Fruit fly (Drosophila melanogaster) whole organism, embryonic: ENCODE results near the gene eco.

ENCODE experiments used
- Adf1 ChIP-seq: fragments of 200-800 bp; sonication (Bioruptor generic); IDR thresholded peaks from 2 replicates; pipeline ENCODE4 v1.3.6; 2022; ENCODE audit warnings: missing biosample characterization, missing genetic modification characterization
- Antp ChIP-seq: fragments of 200-800 bp; sonication (Bioruptor generic); optimal IDR thresholded peaks from 3 replicates; lab custom pipeline; 2016; ENCODE audit warnings: missing biosample characterization, missing genetic modification characterization
- Atf3 ChIP-seq: fragments of 200-800 bp; sonication (Bioruptor generic); optimal IDR thresholded peaks from 3 replicates; lab custom pipeline; 2016; ENCODE audit warnings: missing biosample characterization, missing genetic modification characterization
- Bgb ChIP-seq: fragments of 200-800 bp; sonication (Bioruptor generic); IDR thresholded peaks from 2 replicates; pipeline ENCODE4 v1.3.6; 2022; ENCODE audit warnings: missing biosample characterization, missing genetic modification characterization; ENCODE audit not compliant: partially characterized antibody
- CG10209 ChIP-seq: fragments of 200-800 bp; sonication (Bioruptor generic); optimal IDR thresholded peaks from 3 replicates; lab custom pipeline; 2017; ENCODE audit warnings: missing biosample characterization, mild to moderate bottlenecking, missing genetic modification characterization, missing genetic modification reagents
- CG12236 ChIP-seq: fragments of 200-800 bp; sonication (Bioruptor generic); optimal IDR thresholded peaks from 2 replicates; lab custom pipeline; 2016; ENCODE audit warnings: missing biosample characterization, missing genetic modification characterization
- CG12391 ChIP-seq: fragments of 200-800 bp; sonication (Bioruptor generic); optimal IDR thresholded peaks from 3 replicates; lab custom pipeline; 2018; ENCODE audit warnings: missing biosample characterization, mild to moderate bottlenecking, missing genetic modification characterization, moderate library complexity
- CG15073 ChIP-seq: fragments of 200-800 bp; sonication (Bioruptor generic); optimal IDR thresholded peaks from 2 replicates; lab custom pipeline; 2016; ENCODE audit warnings: missing biosample characterization, missing genetic modification characterization
- CG17186 ChIP-seq: fragments of 200-800 bp; sonication (Bioruptor generic); optimal IDR thresholded peaks from 3 replicates; lab custom pipeline; 2017; ENCODE audit warnings: missing biosample characterization, missing genetic modification reagents, missing genetic modification characterization
- CG30020 ChIP-seq: fragments of 200-800 bp; optimal IDR thresholded peaks from 2 replicates; lab custom pipeline; 2019; ENCODE audit warnings: missing biosample characterization, mild to moderate bottlenecking, missing genetic modification characterization, moderate library complexity
- CG3163 ChIP-seq: fragments of 200-800 bp; sonication (Bioruptor generic); optimal IDR thresholded peaks from 3 replicates; lab custom pipeline; 2016; ENCODE audit warnings: missing biosample characterization, missing genetic modification characterization
- CG3407 ChIP-seq: fragments of 200-800 bp; sonication (Bioruptor generic); optimal IDR thresholded peaks from 2 replicates; lab custom pipeline; 2018; ENCODE audit warnings: missing biosample characterization, mild to moderate bottlenecking, missing genetic modification characterization
- CG34224 ChIP-seq: fragments of 200-800 bp; sonication (Bioruptor generic); IDR thresholded peaks from 3 replicates; pipeline ENCODE4 v1.3.6; 2022; ENCODE audit warnings: missing biosample characterization, missing genetic modification characterization; ENCODE audit not compliant: partially characterized antibody
- CG4424 ChIP-seq: fragments of 200-800 bp; sonication (Bioruptor generic); optimal IDR thresholded peaks from 3 replicates; lab custom pipeline; 2016; ENCODE audit warnings: missing biosample characterization, missing genetic modification characterization
- CG4730 ChIP-seq: fragments of 200-800 bp; sonication (Bioruptor generic); IDR thresholded peaks from 2 replicates; pipeline ENCODE4 v1.3.6; 2022; ENCODE audit warnings: missing biosample characterization, missing genetic modification characterization
- CG6791 ChIP-seq: fragments of 200-800 bp; sonication (Bioruptor generic); IDR thresholded peaks from 3 replicates; pipeline ENCODE4 v1.3.6; 2022; ENCODE audit warnings: missing biosample characterization, missing genetic modification characterization; ENCODE audit not compliant: partially characterized antibody
- CG7271 ChIP-seq: fragments of 200-800 bp; sonication (Bioruptor generic); optimal IDR thresholded peaks from 2 replicates; lab custom pipeline; 2018; ENCODE audit warnings: missing biosample characterization, mild to moderate bottlenecking, missing genetic modification characterization, moderate library complexity
- CG7839 ChIP-seq: fragments of 200-800 bp; sonication (Bioruptor generic); optimal IDR thresholded peaks from 3 replicates; lab custom pipeline; 2018; ENCODE audit warnings: missing biosample characterization, mild to moderate bottlenecking, missing genetic modification characterization, moderate library complexity
- CG8089 ChIP-seq: fragments of 200-800 bp; sonication (Bioruptor generic); optimal IDR thresholded peaks from 3 replicates; lab custom pipeline; 2016; ENCODE audit warnings: missing biosample characterization, missing genetic modification characterization
- CG9215 ChIP-seq: fragments of 200-800 bp; sonication (Bioruptor generic); IDR thresholded peaks from 2 replicates; pipeline ENCODE4 v1.3.6; 2022; ENCODE audit warnings: missing biosample characterization, missing genetic modification characterization
- CG9437 ChIP-seq: fragments of 200-800 bp; sonication (Bioruptor generic); optimal IDR thresholded peaks from 2 replicates; lab custom pipeline; 2018; ENCODE audit warnings: missing biosample characterization, mild to moderate bottlenecking, missing genetic modification characterization
- Dbx ChIP-seq: fragments of 200-800 bp; sonication (Bioruptor generic); IDR thresholded peaks from 3 replicates; pipeline ENCODE4 v1.3.6; 2022; ENCODE audit warnings: missing biosample characterization, missing genetic modification characterization
- Deaf1 ChIP-seq: fragments of 200-800 bp; optimal IDR thresholded peaks from 3 replicates; lab custom pipeline; 2019; ENCODE audit warnings: missing biosample characterization, mild to moderate bottlenecking, missing genetic modification characterization, moderate library complexity
- Doc3 ChIP-seq: fragments of 200-800 bp; sonication (Bioruptor generic); IDR thresholded peaks from 3 replicates; pipeline ENCODE4 v1.3.6; 2022; ENCODE audit warnings: missing biosample characterization, missing genetic modification characterization; ENCODE audit not compliant: partially characterized antibody
- E2f1 ChIP-seq: fragments of 200-800 bp; sonication (Bioruptor generic); IDR thresholded peaks from 2 replicates; pipeline ENCODE4 v1.3.6; 2022; ENCODE audit warnings: missing biosample characterization, missing genetic modification characterization
- Fer1 ChIP-seq: fragments of 200-800 bp; sonication (Bioruptor generic); optimal IDR thresholded peaks from 2 replicates; lab custom pipeline; 2017; ENCODE audit warnings: missing biosample characterization, mild to moderate bottlenecking, missing genetic modification characterization
- Gsc ChIP-seq: fragments of 200-800 bp; sonication (Bioruptor generic); IDR thresholded peaks from 2 replicates; pipeline ENCODE4 v1.3.6; 2022; ENCODE audit warnings: missing biosample characterization, missing genetic modification characterization
- H15 ChIP-seq: fragments of 200-800 bp; sonication (Bioruptor generic); IDR thresholded peaks from 3 replicates; pipeline ENCODE4 v1.3.6; 2022; ENCODE audit warnings: missing biosample characterization, missing genetic modification characterization
- HLH3B ChIP-seq: fragments of 200-800 bp; sonication (Bioruptor generic); IDR thresholded peaks from 2 replicates; pipeline ENCODE4 v1.3.6; 2022; ENCODE audit warnings: missing biosample characterization, missing genetic modification characterization
- HLH54F ChIP-seq: fragments of 200-800 bp; sonication (Bioruptor generic); optimal IDR thresholded peaks from 3 replicates; lab custom pipeline; 2016; ENCODE audit warnings: missing biosample characterization, missing genetic modification characterization
- HLHmδ ChIP-seq: fragments of 200-800 bp; sonication (Bioruptor generic); optimal IDR thresholded peaks from 2 replicates; lab custom pipeline; 2018; ENCODE audit warnings: missing biosample characterization, mild to moderate bottlenecking, missing genetic modification characterization, moderate library complexity
- Hsf ChIP-seq: fragments of 200-800 bp; sonication (Bioruptor generic); optimal IDR thresholded peaks from 3 replicates; lab custom pipeline; 2016; ENCODE audit warnings: missing biosample characterization, missing genetic modification characterization
- Med ChIP-seq: fragments of 200-800 bp; sonication (Bioruptor generic); peaks from one replicate; lab custom pipeline; 2016; ENCODE audit warnings: missing biosample characterization, missing genetic modification characterization, mild to moderate bottlenecking, inconsistent platforms, moderate library complexity
- NFAT ChIP-seq: fragments of 200-800 bp; sonication (Bioruptor generic); IDR thresholded peaks from 2 replicates; pipeline ENCODE4 v1.3.6; 2022; ENCODE audit warnings: missing biosample characterization, missing genetic modification characterization
- Pdp1 ChIP-seq, 2 experiments: fragments of 200-800 bp; sonication (Bioruptor generic); optimal IDR thresholded peaks; 3 replicates each; lab custom pipeline; 2016; ENCODE audit warnings: missing biosample characterization in 2 of 2, missing genetic modification characterization in 2 of 2, mild to moderate bottlenecking in 1 of 2, moderate library complexity in 1 of 2
- Sox102F ChIP-seq: fragments of 200-800 bp; sonication (Bioruptor generic); optimal IDR thresholded peaks from 2 replicates; lab custom pipeline; 2018; ENCODE audit warnings: missing biosample characterization, mild to moderate bottlenecking, missing genetic modification characterization, moderate library complexity
- Vsx1 ChIP-seq: fragments of 200-800 bp; sonication (Bioruptor generic); optimal IDR thresholded peaks from 2 replicates; lab custom pipeline; 2017; ENCODE audit warnings: missing biosample characterization, mild to moderate bottlenecking, missing genetic modification characterization, missing genetic modification reagents
- ase ChIP-seq: fragments of 200-800 bp; sonication (Bioruptor generic); IDR thresholded peaks from 3 replicates; pipeline ENCODE4 v1.3.6; 2022; ENCODE audit warnings: missing biosample characterization, missing genetic modification characterization
- disco-r ChIP-seq: fragments of 200-800 bp; sonication (Bioruptor generic); optimal IDR thresholded peaks from 2 replicates; lab custom pipeline; 2016; ENCODE audit warnings: missing biosample characterization, missing genetic modification characterization
- exex ChIP-seq: fragments of 200-800 bp; sonication (Bioruptor generic); optimal IDR thresholded peaks from 4 replicates; lab custom pipeline; 2018; ENCODE audit warnings: missing biosample characterization, mild to moderate bottlenecking, missing genetic modification characterization, moderate library complexity
- jigr1 ChIP-seq: fragments of 200-800 bp; sonication (Bioruptor generic); IDR thresholded peaks from 3 replicates; pipeline ENCODE4 v1.3.6; 2022; ENCODE audit warnings: missing biosample characterization, missing genetic modification characterization
- klu ChIP-seq: fragments of 200-800 bp; sonication (Bioruptor generic); IDR thresholded peaks from 2 replicates; pipeline ENCODE4 v1.3.6; 2022; ENCODE audit warnings: missing biosample characterization, missing genetic modification characterization
- maf-S ChIP-seq: fragments of 200-800 bp; sonication (Bioruptor generic); optimal IDR thresholded peaks from 2 replicates; lab custom pipeline; 2016; ENCODE audit warnings: missing biosample characterization, missing genetic modification characterization
- peb ChIP-seq: fragments of 200-800 bp; sonication (Bioruptor generic); IDR thresholded peaks from 2 replicates; pipeline ENCODE4 v1.3.6; 2022; ENCODE audit warnings: missing biosample characterization, missing genetic modification characterization
- prd ChIP-seq, 3 experiments: fragments of >200 bp in 2 of 3; fragments of 200-800 bp in 1 of 3; sonication (Bioruptor generic) in 1 of 3; optimal IDR thresholded peaks in 2 of 3; IDR thresholded peaks in 1 of 3; 2 replicates in 2 of 3; 3 replicates in 1 of 3; pipeline versions ENCODE4 v1.3.6 to Lab custom; 2017 to 2022; ENCODE audit warnings: missing biosample characterization in 1 of 3, missing genetic modification characterization in 1 of 3
- stc ChIP-seq: fragments of 200-800 bp; sonication (Bioruptor generic); IDR thresholded peaks from 2 replicates; pipeline ENCODE4 v1.3.6; 2022; ENCODE audit warnings: missing biosample characterization, missing genetic modification characterization
- tll ChIP-seq, 2 experiments: fragments of 200-800 bp in 1 of 2; fragments of >200 bp in 1 of 2; sonication (Bioruptor generic) in 1 of 2; optimal IDR thresholded peaks; 2 replicates each; lab custom pipeline; 2017 to 2019; ENCODE audit warnings: missing biosample characterization in 2 of 2, missing genetic modification characterization in 2 of 2, mild to moderate bottlenecking in 1 of 2, moderate library complexity in 1 of 2
- trem ChIP-seq: fragments of 200-800 bp; optimal IDR thresholded peaks from 3 replicates; lab custom pipeline; 2019; ENCODE audit warnings: missing biosample characterization, mild to moderate bottlenecking, missing genetic modification characterization, moderate library complexity
- trh ChIP-seq: fragments of 200-800 bp; sonication (Bioruptor generic); optimal IDR thresholded peaks from 2 replicates; lab custom pipeline; 2016; ENCODE audit warnings: missing biosample characterization, missing genetic modification characterization

The eco gene

dm6 chr3L:7323348-7323747, 15.8 kb downstream of the eco start, which contains the start of the genes RhoGEF4 and Rint1 (continued):
- peak; percentile 61 for TF ChIP-seq Fer1 (GFP tag; lab: Kevin White, UChicago)
- TF ChIP-seq Dbx (GFP tag; lab: Robert Waterston, UW), result peak; percentile 81; the same call in 2 of the 3 replicates
- no peak for TF ChIP-seq trh (GFP tag; lab: Kevin White, UChicago)
- peak; percentile 78 for TF ChIP-seq CG17186 (GFP tag; lab: Kevin White, UChicago)
- TF ChIP-seq HLH54F (GFP tag; lab: Kevin White, UChicago), result peak; percentile 57
- peak; percentile 62; the same call in 2 of the 3 replicates for TF ChIP-seq jigr1 (GFP tag; lab: Robert Waterston, UW)
- TF ChIP-seq peb (GFP tag; lab: Robert Waterston, UW), result peak; percentile 64
- TF ChIP-seq HLHmδ (GFP tag; lab: Kevin White, UChicago), result no peak
- 0 out of 3 replicates have a peak, but pooled peaks have one; percentile 41 for TF ChIP-seq ase (GFP tag; lab: Robert Waterston, UW)
- TF ChIP-seq CG7839 (tag; lab: Kevin White, UChicago), result peak; percentile 72
- TF ChIP-seq CG4424, result peak; percentile 61
- TF ChIP-seq HLH3B, result peak; percentile 52; the same call in 1 of the 2 replicates
- no peak for TF ChIP-seq CG7271 (tag; lab: Kevin White, UChicago)
- TF ChIP-seq trem (tag; lab: Kevin White, UChicago), result peak; percentile 82
- peak; percentile 65; the same call in 1 of the 2 replicates for TF ChIP-seq CG4730 (GFP tag; lab: Robert Waterston, UW)
- TF ChIP-seq CG9437 (GFP tag; lab: Kevin White, UChicago), result peak; percentile 27
- TF ChIP-seq CG6791 (GFP tag; lab: Robert Waterston, UW), result no peak
- 0 out of 2 replicates have a peak, but pooled peaks have one; percentile 27 for TF ChIP-seq stc
- peak; percentile 80 for TF ChIP-seq E2f1 (GFP tag; lab: Robert Waterston, UW)
- TF ChIP-seq Deaf1 (tag; lab: Kevin White, UChicago), result no peak
- peak; percentile 29 for TF ChIP-seq maf-S (GFP tag; lab: Kevin White, UChicago)
- TF ChIP-seq NFAT (GFP tag; lab: Robert Waterston, UW), result peak; percentile 67
- TF ChIP-seq Pdp1 (GFP tag; optimal IDR thresholded peaks at IDR 0.05; lab: Kevin White, UChicago), result peak in 1 of 2 experiments; percentile 56
- TF ChIP-seq CG30020, result peak; percentile 47
- TF ChIP-seq Med (GFP tag; lab: Kevin White, UChicago), result peak; percentile 90
- no peak for TF ChIP-seq Bgb (GFP tag; lab: Robert Waterston, UW)
- TF ChIP-seq Hsf (GFP tag; lab: Kevin White, UChicago), result peak; percentile 63
- peak in 1 of 2 experiments; percentile 14 for TF ChIP-seq tll (GFP tag; optimal IDR thresholded peaks at IDR 0.05; lab: Kevin White, UChicago)
- TF ChIP-seq CG9215 (GFP tag; lab: Robert Waterston, UW), result peak; percentile 71
- TF ChIP-seq klu (GFP tag; lab: Robert Waterston, UW), result peak; percentile 48; the same call in 1 of the 2 replicates
- TF ChIP-seq prd (optimal IDR thresholded peaks at IDR 0.05; lab: Kevin White, UChicago), result no peak
- TF ChIP-seq prd (GFP tag; IDR thresholded peaks at IDR 0.05; lab: Robert Waterston, UW), result peak; percentile 89
- TF ChIP-seq CG3407 (GFP tag; lab: Kevin White, UChicago), result peak; percentile 10
- TF ChIP-seq CG34224 (GFP tag; lab: Robert Waterston, UW), result no peak
- peak; percentile 72 for TF ChIP-seq Sox102F (GFP tag; lab: Kevin White, UChicago)
- no peak for TF ChIP-seq disco-r (GFP tag; lab: Kevin White, UChicago)
- peak; percentile 86 for TF ChIP-seq CG12391 (tag; lab: Kevin White, UChicago)
- peak; percentile 41; the same call in 1 of the 2 replicates for TF ChIP-seq Gsc (GFP tag; lab: Robert Waterston, UW)
- no peak for TF ChIP-seq CG3163 (GFP tag; lab: Kevin White, UChicago)
- TF ChIP-seq Doc3, result no peak
- peak; percentile 63 for TF ChIP-seq CG10209
- no peak for TF ChIP-seq CG8089 (GFP tag; lab: Kevin White, UChicago)
- TF ChIP-seq Antp (GFP tag; lab: Kevin White, UChicago), result no peak
- TF ChIP-seq CG15073, result no peak
- TF ChIP-seq H15, result peak; percentile 49; the same call in 1 of the 3 replicates
- peak; percentile 37 for TF ChIP-seq Atf3 (GFP tag; lab: Kevin White, UChicago)
- TF ChIP-seq Adf1 (GFP tag; lab: Robert Waterston, UW), result peak; percentile 60
- no peak for TF ChIP-seq exex (tag; lab: Kevin White, UChicago)
- TF ChIP-seq CG12236, result no peak
- TF ChIP-seq Vsx1 (GFP tag; lab: Kevin White, UChicago), result no peak
